Worm (Caenorhabditis elegans): ENCODE data around the gene srg-20.

srg-20 gene

ce11 chrII:1646199-1646598 is 9.7 kb downstream of the srg-20 start, which contains the start of gene ZC204.17:
Gene ZC204.17 (minus strand): TSS chrII:1646299.
- TF ChIP-seq ama-1 (optimal IDR thresholded peaks at IDR 0.05) (no peak), tbx-37 (GFP tag; conservative IDR thresholded peaks at IDR 0.05) (no peak), F13C5.2 (tag; optimal IDR thresholded peaks at IDR 0.05) (no peak), hnd-1 (tag; optimal IDR thresholded peaks at IDR 0.05) (no peak), scrt-1 (GFP tag; IDR thresholded peaks at IDR 0.05) (no peak), ceh-36 (tag; optimal IDR thresholded peaks at IDR 0.05) (no peak), tra-4 (tag; optimal IDR thresholded peaks at IDR 0.05) (no peak), ceh-13 (GFP tag; optimal IDR thresholded peaks at IDR 0.05) (no peak), ets-7 (tag; optimal IDR thresholded peaks at IDR 0.05) (no peak), aly-1 (tag; optimal IDR thresholded peaks at IDR 0.05) (no peak), tbx-11 (GFP tag; IDR thresholded peaks at IDR 0.05) (no peak), hmbx-1 (tag; optimal IDR thresholded peaks at IDR 0.05) (no peak), flt-1 (GFP tag; IDR thresholded peaks at IDR 0.05) (no peak), hmg-4 (GFP tag; optimal IDR thresholded peaks at IDR 0.05) (no peak)

- no peak for TF ChIP-seq F13C5.2 (tag; optimal IDR thresholded peaks at IDR 0.05)
- no peak for TF ChIP-seq pes-1 (GFP tag; IDR thresholded peaks at IDR 0.05)
- TF ChIP-seq aly-1 (tag; optimal IDR thresholded peaks at IDR 0.05) = no peak
- no peak for TF ChIP-seq hmbx-1 (tag; optimal IDR thresholded peaks at IDR 0.05)
- TF ChIP-seq ama-1 (optimal IDR thresholded peaks at IDR 0.05) = no peak
- no peak for TF ChIP-seq hmg-4 (GFP tag; optimal IDR thresholded peaks at IDR 0.05)
- TF ChIP-seq ets-7 (tag; optimal IDR thresholded peaks at IDR 0.05) = no peak
- no peak for TF ChIP-seq sea-1 (GFP tag; conservative IDR thresholded peaks at IDR 0.05)
- no peak for TF ChIP-seq hnd-1 (tag; optimal IDR thresholded peaks at IDR 0.05)
- no peak for TF ChIP-seq scrt-1 (GFP tag; IDR thresholded peaks at IDR 0.05)
- no peak for TF ChIP-seq tra-4 (tag; optimal IDR thresholded peaks at IDR 0.05)
- TF ChIP-seq tbx-37 (GFP tag; conservative IDR thresholded peaks at IDR 0.05) = no peak
- TF ChIP-seq ceh-13 (GFP tag; optimal IDR thresholded peaks at IDR 0.05) = no peak
- no peak for TF ChIP-seq tbx-11 (GFP tag; IDR thresholded peaks at IDR 0.05)
- no peak for TF ChIP-seq flt-1 (GFP tag; IDR thresholded peaks at IDR 0.05)
Observed at ce11 chrII:1648768-1649167, 12.3 kb downstream of the srg-20 start, which contains the start of gene fbxb-21. Gene fbxb-21 (minus strand): TSS chrII:1648868.

ce11 chrII:1650502-1650901 is 14.0 kb downstream of the srg-20 start, which contains the start of gene fbxb-20:
Gene fbxb-20 (minus strand): TSS chrII:1650602.
- no peak for TF ChIP-seq ets-7 (tag; optimal IDR thresholded peaks at IDR 0.05)
- no peak for TF ChIP-seq pes-1 (GFP tag; IDR thresholded peaks at IDR 0.05)
- TF ChIP-seq ceh-13 (GFP tag; optimal IDR thresholded peaks at IDR 0.05) = no peak
- TF ChIP-seq F13C5.2 (tag; optimal IDR thresholded peaks at IDR 0.05) = no peak
- TF ChIP-seq B0310.2 (tag; optimal IDR thresholded peaks at IDR 0.05) = no peak
- no peak for TF ChIP-seq tra-4 (tag; optimal IDR thresholded peaks at IDR 0.05)
- TF ChIP-seq hmg-4 (GFP tag; optimal IDR thresholded peaks at IDR 0.05) = no peak
- no peak for TF ChIP-seq sea-1 (GFP tag; conservative IDR thresholded peaks at IDR 0.05)
- TF ChIP-seq hmbx-1 (tag; optimal IDR thresholded peaks at IDR 0.05) = no peak
- no peak for TF ChIP-seq scrt-1 (GFP tag; IDR thresholded peaks at IDR 0.05)
- TF ChIP-seq tbx-11 (GFP tag; IDR thresholded peaks at IDR 0.05) = no peak
- TF ChIP-seq tbx-37 (GFP tag; conservative IDR thresholded peaks at IDR 0.05) = no peak
- TF ChIP-seq ceh-36 (tag; optimal IDR thresholded peaks at IDR 0.05) = no peak
- TF ChIP-seq aly-1 (tag; optimal IDR thresholded peaks at IDR 0.05) = no peak
- TF ChIP-seq ama-1 (optimal IDR thresholded peaks at IDR 0.05) = no peak
- TF ChIP-seq hnd-1 (tag; optimal IDR thresholded peaks at IDR 0.05) = no peak

- TF ChIP-seq ets-7 (tag; optimal IDR thresholded peaks at IDR 0.05) (no peak), B0310.2 (tag; optimal IDR thresholded peaks at IDR 0.05) (no peak), hnd-1 (tag; optimal IDR thresholded peaks at IDR 0.05) (no peak), tra-4 (tag; optimal IDR thresholded peaks at IDR 0.05) (no peak), hmg-4 (GFP tag; optimal IDR thresholded peaks at IDR 0.05) (no peak), sea-1 (GFP tag; conservative IDR thresholded peaks at IDR 0.05) (no peak), ceh-36 (tag; optimal IDR thresholded peaks at IDR 0.05) (no peak), scrt-1 (GFP tag; IDR thresholded peaks at IDR 0.05) (no peak), ceh-13 (GFP tag; optimal IDR thresholded peaks at IDR 0.05) (no peak)
Observed at ce11 chrII:1651804-1652203, 15.3 kb downstream of the srg-20 start, which contains the start of gene fbxb-16. Gene fbxb-16 (minus strand): TSS chrII:1651904.

- TF ChIP-seq scrt-1 (GFP tag; IDR thresholded peaks at IDR 0.05) = no peak
- TF ChIP-seq hmbx-1 (tag; optimal IDR thresholded peaks at IDR 0.05) = no peak
- TF ChIP-seq flt-1 (GFP tag; IDR thresholded peaks at IDR 0.05) = no peak
- no peak for TF ChIP-seq ceh-13 (GFP tag; optimal IDR thresholded peaks at IDR 0.05)
- TF ChIP-seq B0310.2 (tag; optimal IDR thresholded peaks at IDR 0.05) = no peak
- TF ChIP-seq sea-1 (GFP tag; conservative IDR thresholded peaks at IDR 0.05) = no peak
- TF ChIP-seq F13C5.2 (tag; optimal IDR thresholded peaks at IDR 0.05) = no peak
- TF ChIP-seq ama-1 (optimal IDR thresholded peaks at IDR 0.05) = no peak
- TF ChIP-seq pes-1 (GFP tag; IDR thresholded peaks at IDR 0.05) = no peak
- TF ChIP-seq hmg-4 (GFP tag; optimal IDR thresholded peaks at IDR 0.05) = no peak
- no peak for TF ChIP-seq aly-1 (tag; optimal IDR thresholded peaks at IDR 0.05)
- no peak for TF ChIP-seq ets-7 (tag; optimal IDR thresholded peaks at IDR 0.05)
- TF ChIP-seq tbx-37 (GFP tag; conservative IDR thresholded peaks at IDR 0.05) = no peak
- no peak for TF ChIP-seq tbx-11 (GFP tag; IDR thresholded peaks at IDR 0.05)
- TF ChIP-seq ceh-36 (tag; optimal IDR thresholded peaks at IDR 0.05) = no peak
- TF ChIP-seq hnd-1 (tag; optimal IDR thresholded peaks at IDR 0.05) = no peak
- TF ChIP-seq tra-4 (tag; optimal IDR thresholded peaks at IDR 0.05) = no peak
Observed at ce11 chrII:1653397-1653796, 16.9 kb downstream of the srg-20 start, which contains the start of gene fbxb-15. Gene fbxb-15 (minus strand): TSS chrII:1653497.

- TF ChIP-seq pes-1 (GFP tag; IDR thresholded peaks at IDR 0.05) = no peak
- no peak for TF ChIP-seq aly-1 (tag; optimal IDR thresholded peaks at IDR 0.05)
- TF ChIP-seq scrt-1 (GFP tag; IDR thresholded peaks at IDR 0.05) = no peak
- TF ChIP-seq ceh-36 (tag; optimal IDR thresholded peaks at IDR 0.05) = no peak
- TF ChIP-seq F13C5.2 (tag; optimal IDR thresholded peaks at IDR 0.05) = no peak
- no peak for TF ChIP-seq ets-7 (tag; optimal IDR thresholded peaks at IDR 0.05)
- TF ChIP-seq tra-4 (tag; optimal IDR thresholded peaks at IDR 0.05) = no peak
- TF ChIP-seq hmbx-1 (tag; optimal IDR thresholded peaks at IDR 0.05) = no peak
- TF ChIP-seq tbx-37 (GFP tag; conservative IDR thresholded peaks at IDR 0.05) = no peak
- no peak for TF ChIP-seq hmg-4 (GFP tag; optimal IDR thresholded peaks at IDR 0.05)
- TF ChIP-seq tbx-11 (GFP tag; IDR thresholded peaks at IDR 0.05) = no peak
- TF ChIP-seq hnd-1 (tag; optimal IDR thresholded peaks at IDR 0.05) = no peak
- no peak for TF ChIP-seq ama-1 (optimal IDR thresholded peaks at IDR 0.05)
- TF ChIP-seq B0310.2 (tag; optimal IDR thresholded peaks at IDR 0.05) = no peak
- TF ChIP-seq flt-1 (GFP tag; IDR thresholded peaks at IDR 0.05) = no peak
Observed at ce11 chrII:1654917-1655316, 18.4 kb downstream of the srg-20 start, which contains the start of gene btb-12. Gene btb-12 (plus strand): TSS chrII:1655217.

- TF ChIP-seq ama-1 (optimal IDR thresholded peaks at IDR 0.05) (no peak), B0310.2 (tag; optimal IDR thresholded peaks at IDR 0.05) (no peak), tbx-37 (GFP tag; conservative IDR thresholded peaks at IDR 0.05) (no peak), F13C5.2 (tag; optimal IDR thresholded peaks at IDR 0.05) (no peak), ceh-36 (tag; optimal IDR thresholded peaks at IDR 0.05) (no peak), tra-4 (tag; optimal IDR thresholded peaks at IDR 0.05) (no peak), tbx-11 (GFP tag; IDR thresholded peaks at IDR 0.05) (no peak), pes-1 (GFP tag; IDR thresholded peaks at IDR 0.05) (no peak), aly-1 (tag; optimal IDR thresholded peaks at IDR 0.05) (no peak), hmbx-1 (tag; optimal IDR thresholded peaks at IDR 0.05) (no peak), sea-1 (GFP tag; conservative IDR thresholded peaks at IDR 0.05) (no peak), hmg-4 (GFP tag; optimal IDR thresholded peaks at IDR 0.05) (no peak), scrt-1 (GFP tag; IDR thresholded peaks at IDR 0.05) (no peak), ets-7 (tag; optimal IDR thresholded peaks at IDR 0.05) (no peak), flt-1 (GFP tag; IDR thresholded peaks at IDR 0.05) (no peak), ceh-13 (GFP tag; optimal IDR thresholded peaks at IDR 0.05) (no peak), hnd-1 (tag; optimal IDR thresholded peaks at IDR 0.05) (no peak)
Observed at ce11 chrII:1657202-1657601, 20.7 kb downstream of the srg-20 start, which contains the start of gene ZC204.12. Gene ZC204.12 (minus strand): TSS chrII:1657302.

Measured in whole organism, early embryonic.